Worm (Caenorhabditis elegans): ENCODE results near the gene Y39A3A.3.

Gene Y39A3A.3

DNA sequence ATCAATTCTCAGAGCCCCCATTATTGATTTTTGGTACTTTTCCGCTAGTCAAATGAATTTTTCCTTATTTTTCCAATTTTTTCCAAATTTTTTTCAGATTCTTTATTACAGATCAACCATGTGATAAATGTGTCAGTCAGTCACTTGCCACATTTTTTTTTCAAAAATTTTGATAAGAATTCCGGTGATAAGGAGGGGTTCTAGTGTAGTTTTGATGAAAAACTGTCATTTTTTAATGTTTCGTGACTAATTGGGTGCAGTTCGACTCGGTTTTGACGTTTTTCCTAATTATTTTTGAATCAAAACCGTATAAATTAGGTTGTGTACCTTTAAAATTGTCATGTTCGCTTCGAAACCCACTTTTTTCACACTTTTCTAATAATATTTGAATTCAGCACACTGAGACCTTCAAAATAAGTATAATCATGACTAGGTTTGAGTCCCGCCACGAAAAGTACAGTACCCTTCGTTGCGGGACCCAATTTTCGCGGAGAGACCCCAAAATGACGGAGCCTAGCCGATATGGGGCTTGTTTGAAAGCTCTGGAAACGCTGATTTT, 31.7 kb upstream of the Y39A3A.3 start (continued):
- TF ChIP-seq zfp-3 (GFP tag; conservative IDR thresholded peaks at IDR 0.05) (no peak), ztf-7 (tag; optimal IDR thresholded peaks at IDR 0.05) (no peak), aha-1 (tag) (no peak), dmd-9 (GFP tag; IDR thresholded peaks at IDR 0.05) (no peak), nhr-28 (tag; optimal IDR thresholded peaks at IDR 0.05) (peak; percentile 87), ctbp-1 (GFP tag; IDR thresholded peaks at IDR 0.05) (no peak)

ce11 chrIII:2098185-2098584, 30.0 kb upstream of the Y39A3A.3 start:
- TF ChIP-seq ceh-28 (tag; optimal IDR thresholded peaks at IDR 0.05) = peak; percentile 85
- no peak for TF ChIP-seq Y105C5A.15 (GFP tag; IDR thresholded peaks at IDR 0.05)

DNA sequence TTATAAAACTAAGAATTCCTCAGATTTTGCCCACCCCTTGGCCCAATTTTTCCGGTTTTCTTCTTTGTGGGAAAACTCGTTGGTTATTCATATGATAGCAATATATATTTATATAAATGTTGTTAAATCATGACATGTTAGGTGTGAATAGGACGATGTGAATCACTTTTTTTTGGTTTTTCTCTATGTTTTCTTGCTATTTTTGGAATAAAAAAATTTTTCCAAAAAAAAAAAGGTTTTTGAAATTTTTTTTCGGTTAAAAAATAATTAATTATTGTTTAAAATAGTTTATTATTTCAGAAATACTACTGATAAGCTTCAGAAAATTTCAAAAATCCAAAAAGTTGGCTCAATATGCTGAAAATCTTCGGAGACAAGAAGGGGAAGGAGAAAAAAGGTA, 24.3 kb upstream of the Y39A3A.3 start, which contains the start of gene Y48G9A.9:
TSS of gene Y48G9A.9 (plus strand) at position 301 of the 400 bp plus-strand sequence.
- TF ChIP-seq cey-2 (tag; optimal IDR thresholded peaks at IDR 0.05; ENCODE audit: borderline replicate concordance, insufficient read depth) (no peak), nhr-76 (tag; optimal IDR thresholded peaks at IDR 0.05) (no peak), mdl-1 (tag; optimal IDR thresholded peaks at IDR 0.05) (no peak), mxl-2 (GFP tag; conservative IDR thresholded peaks at IDR 0.05) (no peak)

- TF ChIP-seq zag-1 (tag; optimal IDR thresholded peaks at IDR 0.05) (no peak), ceh-32 (tag; optimal IDR thresholded peaks at IDR 0.05; ENCODE audit: poor library complexity) (no peak), fos-1 (tag; optimal IDR thresholded peaks at IDR 0.05) (no peak), lim-7 (GFP tag; IDR thresholded peaks at IDR 0.05) (no peak), dve-1 (tag; optimal IDR thresholded peaks at IDR 0.05; ENCODE audit: insufficient read depth) (peak; percentile 20), daf-19 (GFP tag; conservative IDR thresholded peaks at IDR 0.05) (no peak), mxl-3 (GFP tag; optimal IDR thresholded peaks at IDR 0.05) (no peak), unc-62 (GFP tag; optimal IDR thresholded peaks at IDR 0.05 in 1 of 2) (peak in 1 of 2 experiments; percentile 57), unc-62 (tag; optimal IDR thresholded peaks at IDR 0.05) (no peak), nhr-102 (tag; optimal IDR thresholded peaks at IDR 0.05) (no peak), nhr-28 (tag; optimal IDR thresholded peaks at IDR 0.05) (peak; percentile 65), snpc-4 (tag; optimal IDR thresholded peaks at IDR 0.05) (no peak), daf-16 (GFP tag; optimal IDR thresholded peaks at IDR 0.05) (no peak), daf-16 (tag; optimal IDR thresholded peaks at IDR 0.05) (peak; percentile 54), nhr-10 (tag; optimal IDR thresholded peaks at IDR 0.05) (no peak), madf-5 (GFP tag; IDR thresholded peaks at IDR 0.05) (no peak), lin-1 (GFP tag; IDR thresholded peaks at IDR 0.05) (no peak), mdt-29 (GFP tag; IDR thresholded peaks at IDR 0.05) (no peak), nhr-77 (tag; optimal IDR thresholded peaks at IDR 0.05) (no peak), pqm-1 (tag; optimal IDR thresholded peaks at IDR 0.05) (peak; percentile 64), dmd-6 (GFP tag; IDR thresholded peaks at IDR 0.05) (peak; percentile 6; the same call in 1 of the 2 replicates)
Observed at ce11 chrIII:2091367-2091766, 23.2 kb upstream of the Y39A3A.3 start.

- TF ChIP-seq snpc-4 (tag; optimal IDR thresholded peaks at IDR 0.05) (no peak), pqm-1 (tag; optimal IDR thresholded peaks at IDR 0.05) (no peak), egl-27 (tag; optimal IDR thresholded peaks at IDR 0.05) (no peak), mdt-29 (GFP tag; IDR thresholded peaks at IDR 0.05) (no peak), Y5F2A.4 (GFP tag; optimal IDR thresholded peaks at IDR 0.05) (no peak), ZK546.5 (tag; optimal IDR thresholded peaks at IDR 0.05) (no peak), lin-29 (GFP tag; IDR thresholded peaks at IDR 0.05) (no peak), daf-19 (GFP tag; conservative IDR thresholded peaks at IDR 0.05) (no peak), ztf-11 (tag; optimal IDR thresholded peaks at IDR 0.05) (no peak), unc-130 (GFP tag; optimal IDR thresholded peaks at IDR 0.05) (no peak), Y75B8A.6 (GFP tag; IDR thresholded peaks at IDR 0.05) (no peak), ceh-44 (GFP tag; IDR thresholded peaks at IDR 0.05) (no peak), F10B5.3 (tag; optimal IDR thresholded peaks at IDR 0.05) (no peak), F44E2.7 (GFP tag; IDR thresholded peaks at IDR 0.05) (no peak), hlh-30 (tag; optimal IDR thresholded peaks at IDR 0.05; ENCODE audit: insufficient read depth) (peak; percentile 89), lir-3 (tag; optimal IDR thresholded peaks at IDR 0.05) (no peak), lin-1 (GFP tag; IDR thresholded peaks at IDR 0.05) (no peak), saeg-2 (GFP tag; IDR thresholded peaks at IDR 0.05) (no peak), F49E8.2 (tag; optimal IDR thresholded peaks at IDR 0.05; ENCODE audit: borderline replicate concordance) (no peak), cey-2 (tag; optimal IDR thresholded peaks at IDR 0.05; ENCODE audit: borderline replicate concordance, insufficient read depth) (no peak)
Observed at ce11 chrIII:2090695-2091094, 22.5 kb upstream of the Y39A3A.3 start.
